Fruit fly (Drosophila melanogaster): ENCODE data around the gene PyK.
A peak's percentile ranks its signal among the peaks of the same experiment; 100 is the strongest.

Gene PyK

DNA sequence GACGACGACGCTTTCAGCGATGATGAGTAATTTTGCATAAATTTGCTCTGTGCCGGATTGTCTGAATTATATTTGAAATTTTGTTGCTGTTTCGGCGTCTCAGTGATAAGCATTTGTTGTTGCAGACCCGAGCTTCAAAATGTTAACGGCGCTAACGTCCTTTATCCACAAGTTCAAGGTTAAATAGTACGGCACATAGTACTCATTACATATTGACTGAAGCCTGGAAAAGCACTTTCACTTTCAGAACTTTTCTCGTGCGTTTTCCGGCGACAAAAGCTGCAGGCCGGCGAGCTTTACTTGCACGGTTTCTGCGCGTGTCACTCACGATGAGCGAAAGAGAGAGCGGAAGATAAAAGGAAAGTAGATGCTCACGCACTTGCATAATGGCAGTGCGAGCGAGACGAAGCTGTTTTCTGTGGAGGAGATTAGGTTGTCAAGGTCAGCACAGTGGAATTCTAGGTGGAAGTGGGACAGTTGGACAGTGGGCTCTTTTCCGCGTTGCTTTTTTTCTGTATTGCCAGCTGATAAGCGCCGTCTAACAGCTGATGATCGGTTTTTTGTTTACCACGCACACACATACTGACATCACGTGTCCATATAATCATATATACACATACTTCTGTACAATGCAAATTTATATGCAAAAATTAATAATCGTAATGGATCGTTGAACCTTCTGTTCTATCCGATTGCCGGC, 891 bp downstream of the PyK start (continued):
- no peak for TF ChIP-seq Nf-YA (GFP tag; IDR thresholded peaks at IDR 0.05)
- no peak for TF ChIP-seq NC2α (GFP tag; optimal IDR thresholded peaks at IDR 0.05)
- no peak for TF ChIP-seq CG17385 (GFP tag; optimal IDR thresholded peaks at IDR 0.05)
- no peak for TF ChIP-seq bowl (GFP tag; IDR thresholded peaks at IDR 0.05)
- TF ChIP-seq cas (GFP tag; IDR thresholded peaks at IDR 0.05): no peak
- no peak for TF ChIP-seq CG7745 (tag; optimal IDR thresholded peaks at IDR 0.05)
- TF ChIP-seq shn (GFP tag; optimal IDR thresholded peaks at IDR 0.05): no peak
- TF ChIP-seq tna (GFP tag; IDR thresholded peaks at IDR 0.05; ENCODE audit: partially characterized antibody): peak; percentile 65; the same call in 1 of the 2 replicates
- no peak for TF ChIP-seq lov (optimal IDR thresholded peaks at IDR 0.05)
- no peak for TF ChIP-seq lov (GFP tag; IDR thresholded peaks at IDR 0.05)
- peak; percentile 74 for TF ChIP-seq CG1832 (GFP tag; optimal IDR thresholded peaks at IDR 0.05)
- no peak for TF ChIP-seq CG3726 (GFP tag; IDR thresholded peaks at IDR 0.05)
- no peak for TF ChIP-seq CG6272 (GFP tag; IDR thresholded peaks at IDR 0.05)
- peak; percentile 67 for TF ChIP-seq Scr (GFP tag; IDR thresholded peaks at IDR 0.05; ENCODE audit: partially characterized antibody)
- TF ChIP-seq CG8290 (GFP tag; optimal IDR thresholded peaks at IDR 0.05): no peak
- TF ChIP-seq CG8290 (tag; optimal IDR thresholded peaks at IDR 0.05): peak in 1 of 2 experiments; percentile 33
- no peak for TF ChIP-seq twi (tag; optimal IDR thresholded peaks at IDR 0.05)
- TF ChIP-seq tup (GFP tag; optimal IDR thresholded peaks at IDR 0.05): no peak
- TF ChIP-seq zfh2 (GFP tag; optimal IDR thresholded peaks at IDR 0.05): no peak
- no peak for TF ChIP-seq ro (GFP tag; IDR thresholded peaks at IDR 0.05)
- TF ChIP-seq h (optimal IDR thresholded peaks at IDR 0.05): no peak
- TF ChIP-seq aop (GFP tag; IDR thresholded peaks at IDR 0.05): no peak
- TF ChIP-seq slbo (GFP tag; IDR thresholded peaks at IDR 0.05): no peak
- no peak for TF ChIP-seq TFAM (GFP tag; optimal IDR thresholded peaks at IDR 0.05)
- no peak for TF ChIP-seq CG14965 (GFP tag; optimal IDR thresholded peaks at IDR 0.05; ENCODE audit: borderline replicate concordance)
- no peak; the same call in 1 of the 2 replicates for TF ChIP-seq CG32767 (GFP tag; IDR thresholded peaks at IDR 0.05)
- TF ChIP-seq sqz (GFP tag; optimal IDR thresholded peaks at IDR 0.05): no peak
- peak; percentile 82 for TF ChIP-seq CG8478 (optimal IDR thresholded peaks at IDR 0.05)
- no peak for TF ChIP-seq gcm2 (GFP tag; optimal IDR thresholded peaks at IDR 0.05)
- TF ChIP-seq CG32532 (GFP tag; IDR thresholded peaks at IDR 0.05): no peak
- TF ChIP-seq wek (GFP tag; optimal IDR thresholded peaks at IDR 0.05): no peak
- no peak for TF ChIP-seq z (GFP tag; IDR thresholded peaks at IDR 0.05)
- no peak for TF ChIP-seq Usf (GFP tag; optimal IDR thresholded peaks at IDR 0.05)
- 0 out of 3 replicates have a peak, but pooled peaks have one; percentile 42 for TF ChIP-seq zen2 (GFP tag; IDR thresholded peaks at IDR 0.05; ENCODE audit: partially characterized antibody)
- peak; percentile 16 for TF ChIP-seq nom (GFP tag; optimal IDR thresholded peaks at IDR 0.05)
- no peak for TF ChIP-seq ash1 (GFP tag; optimal IDR thresholded peaks at IDR 0.05)
- TF ChIP-seq fd96Cb (tag; optimal IDR thresholded peaks at IDR 0.05): no peak
- TF ChIP-seq CoRest (tag; optimal IDR thresholded peaks at IDR 0.05): no peak
- TF ChIP-seq nerfin-2 (GFP tag; IDR thresholded peaks at IDR 0.05; ENCODE audit: partially characterized antibody): peak; percentile 26; the same call in 1 of the 2 replicates
- no peak for TF ChIP-seq rib (GFP tag; IDR thresholded peaks at IDR 0.05)
- TF ChIP-seq CG7357 (GFP tag; IDR thresholded peaks at IDR 0.05): no peak
- no peak for TF ChIP-seq CG12744 (GFP tag; optimal IDR thresholded peaks at IDR 0.05)
- no peak for TF ChIP-seq Aef1 (GFP tag; IDR thresholded peaks at IDR 0.05)
- TF ChIP-seq fd102C (GFP tag; optimal IDR thresholded peaks at IDR 0.05): no peak
- no peak for TF ChIP-seq CG15696 (tag; optimal IDR thresholded peaks at IDR 0.05)
- TF ChIP-seq Fer3 (tag; optimal IDR thresholded peaks at IDR 0.05): no peak
- no peak for TF ChIP-seq CG2202 (tag; optimal IDR thresholded peaks at IDR 0.05)
- TF ChIP-seq row (GFP tag; IDR thresholded peaks at IDR 0.05): no peak
- peak; percentile 1 for TF ChIP-seq pzg (GFP tag; optimal IDR thresholded peaks at IDR 0.05)
- no peak for TF ChIP-seq CG11247 (GFP tag; IDR thresholded peaks at IDR 0.05)
- TF ChIP-seq CG16815 (GFP tag; optimal IDR thresholded peaks at IDR 0.05): no peak
- TF ChIP-seq onecut (GFP tag; IDR thresholded peaks at IDR 0.05): no peak

All from whole organism, embryonic.